Fruit fly (Drosophila melanogaster): ENCODE data around the gene Uros2.

Uros2 gene

DNA sequence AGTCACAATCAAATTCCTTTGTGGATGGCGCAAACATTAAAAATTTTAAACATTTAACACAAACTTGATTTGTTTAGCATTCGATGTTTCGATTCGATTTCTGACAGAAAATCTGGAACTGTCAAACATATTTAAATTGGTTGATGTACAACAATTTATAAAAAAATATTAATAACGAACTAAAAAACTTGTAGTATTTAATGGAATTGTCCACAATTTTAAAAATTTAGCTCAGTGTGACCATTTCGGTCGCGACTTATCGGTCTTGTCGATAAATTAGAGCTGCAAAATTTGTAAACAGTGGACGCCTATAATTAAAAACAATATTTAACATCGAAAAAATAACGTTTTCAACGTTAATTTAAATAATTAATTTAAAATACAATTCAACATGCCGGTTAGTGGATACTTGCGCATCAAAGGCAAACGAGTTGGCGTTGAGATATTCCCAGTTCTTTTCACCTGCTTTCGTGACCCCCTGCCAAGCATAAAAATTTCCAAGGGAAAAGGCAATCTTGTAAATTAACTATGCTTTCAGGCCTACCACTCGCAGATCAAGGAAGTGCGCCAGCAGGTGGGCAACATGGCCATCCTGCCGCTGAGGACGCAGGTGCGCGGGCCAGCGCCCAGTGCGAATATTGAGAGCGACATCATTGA lies 46.2 kb downstream of the Uros2 start, which contains the start of the genes CG43317 and Arpc3A (continued):
- TF ChIP-seq Sry-δ (GFP tag; optimal IDR thresholded peaks at IDR 0.05) (peak; percentile 48), E2f2 (GFP tag; IDR thresholded peaks at IDR 0.05) (peak; percentile 76), Dref (GFP tag; IDR thresholded peaks at IDR 0.05) (peak; percentile 63), CG2116 (GFP tag; optimal IDR thresholded peaks at IDR 0.05) (peak; percentile 77), CG4617 (GFP tag; optimal IDR thresholded peaks at IDR 0.05; ENCODE audit: borderline replicate concordance) (peak; percentile 56), Opbp (GFP tag; IDR thresholded peaks at IDR 0.05; ENCODE audit: partially characterized antibody) (0 out of 3 replicates have a peak, but pooled peaks have one; percentile 40), Doc3 (GFP tag; IDR thresholded peaks at IDR 0.05; ENCODE audit: partially characterized antibody) (no peak), CG7372 (GFP tag; IDR thresholded peaks at IDR 0.05) (no peak), CG6791 (GFP tag; IDR thresholded peaks at IDR 0.05; ENCODE audit: partially characterized antibody) (peak; percentile 14; the same call in 1 of the 3 replicates), Med (GFP tag) (peak; percentile 15), CG9797 (GFP tag; optimal IDR thresholded peaks at IDR 0.05) (peak; percentile 37), Fer2 (tag; optimal IDR thresholded peaks at IDR 0.05) (no peak), kay (GFP tag; optimal IDR thresholded peaks at IDR 0.05) (peak; percentile 51), trem (tag; optimal IDR thresholded peaks at IDR 0.05) (peak; percentile 40), HHEX (GFP tag; optimal IDR thresholded peaks at IDR 0.05) (no peak), Dll (GFP tag; IDR thresholded peaks at IDR 0.05; ENCODE audit: partially characterized antibody) (peak; percentile 50; the same call in 2 of the 4 replicates), pzg (GFP tag; optimal IDR thresholded peaks at IDR 0.05) (peak; percentile 25), MESR4 (GFP tag; optimal IDR thresholded peaks at IDR 0.05) (peak; percentile 48), chinmo (GFP tag; IDR thresholded peaks at IDR 0.05; ENCODE audit: partially characterized antibody) (0 out of 4 replicates have a peak, but pooled peaks have one; percentile 34), Spps (tag; optimal IDR thresholded peaks at IDR 0.05) (no peak), CG13287 (GFP tag; IDR thresholded peaks at IDR 0.05; ENCODE audit: partially characterized antibody) (peak; percentile 42), MBD-R2 (GFP tag; IDR thresholded peaks at IDR 0.05) (peak; percentile 51), CG14710 (tag; optimal IDR thresholded peaks at IDR 0.05) (peak; percentile 22), CG15514 (GFP tag; optimal IDR thresholded peaks at IDR 0.05) (peak; percentile 9), CG30020 (tag; optimal IDR thresholded peaks at IDR 0.05) (peak; percentile 11)

DNA sequence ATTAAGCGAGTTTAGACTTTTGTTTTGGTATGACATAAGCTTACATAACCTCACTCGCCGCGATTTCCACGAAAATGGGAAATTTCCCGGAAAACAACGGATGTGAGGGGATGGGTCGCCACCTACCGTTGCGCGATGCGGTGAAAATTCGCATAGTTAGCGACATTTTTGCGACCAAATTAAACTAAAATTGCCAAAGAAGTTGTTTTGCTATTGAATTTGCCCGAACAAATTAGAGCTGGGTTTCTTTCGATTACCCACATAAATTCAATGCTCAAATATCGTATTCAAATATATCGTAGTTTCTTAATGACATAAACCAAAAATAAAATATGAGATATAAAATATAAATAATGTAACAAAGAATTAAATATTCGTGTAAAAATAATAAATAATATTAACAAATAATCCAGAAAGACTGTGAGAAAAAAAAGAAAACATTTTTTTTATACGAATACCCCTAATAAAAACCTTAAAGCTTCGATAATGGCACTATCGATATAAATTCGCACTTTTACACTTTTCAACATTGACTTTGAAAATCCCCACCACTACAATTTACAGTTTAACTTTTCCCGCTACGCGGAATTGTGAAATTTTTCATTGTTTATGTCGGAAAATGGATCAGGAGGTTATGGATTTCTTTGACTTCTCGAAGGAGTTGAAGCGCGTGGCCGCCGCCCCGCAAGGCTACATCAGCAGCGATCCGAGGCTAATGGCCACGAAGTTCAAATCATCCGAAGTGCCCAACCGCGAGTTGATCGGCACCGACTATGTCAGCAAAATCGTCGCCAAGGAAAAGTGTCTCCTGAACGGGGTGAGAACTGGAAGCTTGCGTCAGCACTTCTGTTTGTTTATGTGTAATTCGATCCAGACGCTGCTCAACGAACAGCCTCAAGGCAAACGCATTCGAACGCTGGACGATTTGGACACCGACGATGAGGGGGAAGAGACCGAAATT lies 48.8 kb downstream of the Uros2 start, which contains the start of the genes ND-23 and spn-E:
TSS of gene ND-23 (minus strand) at position 254 of the 961 bp plus-strand sequence.
TSS of gene spn-E (plus strand) at position 556 of the 961 bp plus-strand sequence.
- TF ChIP-seq Fer2 (tag; optimal IDR thresholded peaks at IDR 0.05): peak; percentile 53
- TF ChIP-seq CG15514 (GFP tag; optimal IDR thresholded peaks at IDR 0.05): peak; percentile 48
- no peak for TF ChIP-seq kni (GFP tag; optimal IDR thresholded peaks at IDR 0.05)
- TF ChIP-seq al (GFP tag; IDR thresholded peaks at IDR 0.05): 0 out of 2 replicates have a peak, but pooled peaks have one; percentile 38
- peak in 1 of 2 experiments; percentile 99 for TF ChIP-seq Pdp1 (GFP tag; optimal IDR thresholded peaks at IDR 0.05)
- TF ChIP-seq az2 (GFP tag; optimal IDR thresholded peaks at IDR 0.05): peak; percentile 29
- TF ChIP-seq Aef1 (GFP tag; IDR thresholded peaks at IDR 0.05): peak; percentile 18; the same call in 1 of the 3 replicates
- TF ChIP-seq CG7928 (GFP tag; optimal IDR thresholded peaks at IDR 0.05): no peak
- TF ChIP-seq inv (GFP tag; IDR thresholded peaks at IDR 0.05; ENCODE audit: partially characterized antibody): peak; percentile 75
- no peak for TF ChIP-seq hkb (optimal IDR thresholded peaks at IDR 0.05)
- TF ChIP-seq hkb (GFP tag; IDR thresholded peaks at IDR 0.05): no peak
- peak; percentile 26 for TF ChIP-seq lilli (GFP tag; optimal IDR thresholded peaks at IDR 0.05)
- TF ChIP-seq phol (tag; optimal IDR thresholded peaks at IDR 0.05): peak; percentile 73
- TF ChIP-seq CG10654 (GFP tag; optimal IDR thresholded peaks at IDR 0.05): peak; percentile 27
- TF ChIP-seq Atf6 (GFP tag; IDR thresholded peaks at IDR 0.05): peak; percentile 27; the same call in 1 of the 2 replicates
- TF ChIP-seq CG7839 (tag; optimal IDR thresholded peaks at IDR 0.05): peak; percentile 70
- no peak for TF ChIP-seq sc (optimal IDR thresholded peaks at IDR 0.05)
- TF ChIP-seq sc (GFP tag; optimal IDR thresholded peaks at IDR 0.05): no peak
- TF ChIP-seq sob (GFP tag; IDR thresholded peaks at IDR 0.05): 0 out of 2 replicates have a peak, but pooled peaks have one; percentile 58
- TF ChIP-seq CG9727 (GFP tag; optimal IDR thresholded peaks at IDR 0.05): peak; percentile 40
- peak; percentile 63 for TF ChIP-seq CG30020 (tag; optimal IDR thresholded peaks at IDR 0.05)
- peak; percentile 61 for TF ChIP-seq Ptx1 (GFP tag; IDR thresholded peaks at IDR 0.05)
- 0 out of 2 replicates have a peak, but pooled peaks have one; percentile 14 for TF ChIP-seq Taf1 (GFP tag; IDR thresholded peaks at IDR 0.05)

Data from whole organism, embryonic.